Fruit fly (Drosophila melanogaster) whole organism, embryonic: ENCODE measurements around the gene Mob3.

Source experiments
- Atf6 ChIP-seq: fragments of 200-800 bp; sonication (Bioruptor generic); IDR thresholded peaks from 2 replicates; pipeline ENCODE4 v1.3.6; 2022; ENCODE audit warnings: missing biosample characterization, missing genetic modification characterization
- B-H2 ChIP-seq: fragments of 200-800 bp; sonication (Bioruptor generic); optimal IDR thresholded peaks from 2 replicates; lab custom pipeline; 2018; ENCODE audit warnings: missing biosample characterization, mild to moderate bottlenecking, missing genetic modification characterization
- CG10267 ChIP-seq: fragments of 200-800 bp; sonication (Bioruptor generic); optimal IDR thresholded peaks from 2 replicates; lab custom pipeline; 2018; ENCODE audit warnings: missing biosample characterization, mild to moderate bottlenecking, missing genetic modification characterization, moderate library complexity
- CG10565 ChIP-seq: fragments of 200-800 bp; sonication (Bioruptor generic); optimal IDR thresholded peaks from 3 replicates; lab custom pipeline; 2016; ENCODE audit warnings: missing biosample characterization, mild to moderate bottlenecking, missing genetic modification characterization
- CG12299 ChIP-seq: fragments of 200-800 bp; sonication (Bioruptor generic); optimal IDR thresholded peaks from 2 replicates; lab custom pipeline; 2018; ENCODE audit warnings: missing biosample characterization, mild to moderate bottlenecking, missing genetic modification characterization
- CG12744 ChIP-seq: fragments of 200-800 bp; sonication (Bioruptor generic); optimal IDR thresholded peaks from 2 replicates; lab custom pipeline; 2016; ENCODE audit warnings: missing biosample characterization, missing genetic modification characterization
- CG12942 ChIP-seq: fragments of 200-800 bp; sonication (Bioruptor generic); optimal IDR thresholded peaks from 3 replicates; lab custom pipeline; 2016; ENCODE audit warnings: missing biosample characterization, missing genetic modification characterization
- CG13287 ChIP-seq: fragments of 200-800 bp; sonication (Bioruptor generic); IDR thresholded peaks from 2 replicates; pipeline ENCODE4 v1.3.6; 2022; ENCODE audit warnings: missing biosample characterization, missing genetic modification characterization; ENCODE audit not compliant: partially characterized antibody
- CG14667 ChIP-seq: fragments of 200-800 bp; sonication (Bioruptor generic); IDR thresholded peaks from 2 replicates; pipeline ENCODE4 v1.3.6; 2022; ENCODE audit warnings: missing biosample characterization, missing genetic modification characterization
- CG14965 ChIP-seq: fragments of 200-800 bp; sonication (Bioruptor generic); optimal IDR thresholded peaks from 2 replicates; lab custom pipeline; 2016; ENCODE audit warnings: missing biosample characterization, missing genetic modification characterization, borderline replicate concordance
- CG1529 ChIP-seq: fragments of 200-800 bp; sonication (Bioruptor generic); optimal IDR thresholded peaks from 3 replicates; lab custom pipeline; 2018; ENCODE audit warnings: missing biosample characterization, missing genetic modification characterization
- CG15514 ChIP-seq: fragments of 200-800 bp; sonication (Bioruptor generic); optimal IDR thresholded peaks from 3 replicates; lab custom pipeline; 2017; ENCODE audit warnings: missing biosample characterization, missing genetic modification characterization, mild to moderate bottlenecking, moderate library complexity, missing genetic modification reagents
- CG17186 ChIP-seq: fragments of 200-800 bp; sonication (Bioruptor generic); optimal IDR thresholded peaks from 3 replicates; lab custom pipeline; 2017; ENCODE audit warnings: missing biosample characterization, missing genetic modification reagents, missing genetic modification characterization
- CG17612 ChIP-seq: fragments of 200-800 bp; sonication (Bioruptor generic); IDR thresholded peaks from 2 replicates; pipeline ENCODE4 v1.3.6; 2022; ENCODE audit warnings: missing biosample characterization, missing genetic modification characterization
- CG2116 ChIP-seq: fragments of 200-800 bp; sonication (Bioruptor generic); optimal IDR thresholded peaks from 3 replicates; lab custom pipeline; 2018; ENCODE audit warnings: missing biosample characterization, mild to moderate bottlenecking, missing genetic modification characterization
- CG2120 ChIP-seq: fragments of 200-800 bp; sonication (Bioruptor generic); optimal IDR thresholded peaks from 3 replicates; lab custom pipeline; 2016; ENCODE audit warnings: missing biosample characterization, missing genetic modification characterization
- CG32767 ChIP-seq: fragments of 200-800 bp; sonication (Bioruptor generic); IDR thresholded peaks from 2 replicates; pipeline ENCODE4 v1.3.6; 2022; ENCODE audit warnings: missing biosample characterization, missing genetic modification characterization
- CG4424 ChIP-seq: fragments of 200-800 bp; sonication (Bioruptor generic); optimal IDR thresholded peaks from 3 replicates; lab custom pipeline; 2016; ENCODE audit warnings: missing biosample characterization, missing genetic modification characterization
- CG4707 ChIP-seq: fragments of 200-800 bp; sonication (Bioruptor generic); optimal IDR thresholded peaks from 2 replicates; lab custom pipeline; 2018; ENCODE audit warnings: missing biosample characterization, mild to moderate bottlenecking, missing genetic modification characterization, moderate library complexity
- CG7372 ChIP-seq: fragments of 200-800 bp; sonication (Bioruptor generic); IDR thresholded peaks from 2 replicates; pipeline ENCODE4 v1.3.6; 2022; ENCODE audit warnings: missing biosample characterization, missing genetic modification characterization
- CHES-1-like ChIP-seq: fragments of 200-800 bp; sonication (Bioruptor generic); optimal IDR thresholded peaks from 2 replicates; lab custom pipeline; 2016; ENCODE audit warnings: missing biosample characterization, missing genetic modification characterization
- CoRest ChIP-seq: fragments of 200-800 bp; sonication (Bioruptor generic); optimal IDR thresholded peaks from 3 replicates; lab custom pipeline; 2018; ENCODE audit warnings: missing biosample characterization, mild to moderate bottlenecking, missing genetic modification characterization, moderate library complexity
- CrebB ChIP-seq: fragments of 200-800 bp; sonication (Bioruptor generic); optimal IDR thresholded peaks from 3 replicates; lab custom pipeline; 2018; ENCODE audit warnings: missing biosample characterization, mild to moderate bottlenecking, missing genetic modification characterization
- Dek ChIP-seq: fragments of 200-800 bp; sonication (Bioruptor generic); optimal IDR thresholded peaks from 3 replicates; lab custom pipeline; 2019; ENCODE audit warnings: missing biosample characterization, mild to moderate bottlenecking, missing genetic modification characterization, moderate library complexity
- ERR ChIP-seq: fragments of 200-800 bp; sonication (Bioruptor generic); optimal IDR thresholded peaks from 2 replicates; lab custom pipeline; 2016; ENCODE audit warnings: missing biosample characterization, missing genetic modification characterization
- Jarid2 ChIP-seq: fragments of 200-800 bp; sonication (Bioruptor generic); optimal IDR thresholded peaks from 3 replicates; lab custom pipeline; 2017; ENCODE audit warnings: mild to moderate bottlenecking, missing biosample characterization, missing genetic modification reagents, missing genetic modification characterization
- MTF-1 ChIP-seq: fragments of 200-800 bp; sonication (Bioruptor generic); optimal IDR thresholded peaks from 2 replicates; lab custom pipeline; 2018; ENCODE audit warnings: missing biosample characterization, mild to moderate bottlenecking, missing genetic modification characterization, borderline replicate concordance
- Spps ChIP-seq: fragments of 200-800 bp; sonication (Bioruptor generic); optimal IDR thresholded peaks from 2 replicates; lab custom pipeline; 2018; ENCODE audit warnings: missing biosample characterization, mild to moderate bottlenecking, missing genetic modification characterization
- TFAM ChIP-seq: fragments of 200-800 bp; sonication (Bioruptor generic); optimal IDR thresholded peaks from 2 replicates; lab custom pipeline; 2017; ENCODE audit warnings: missing biosample characterization, missing genetic modification characterization, inconsistent platforms
- ab ChIP-seq: fragments of 200-800 bp; sonication (Bioruptor generic); optimal IDR thresholded peaks from 2 replicates; lab custom pipeline; 2016; ENCODE audit warnings: missing biosample characterization, missing genetic modification characterization
- bbx ChIP-seq: fragments of 200-800 bp; sonication (Bioruptor generic); IDR thresholded peaks from 2 replicates; pipeline ENCODE4 v1.3.6; 2022; ENCODE audit warnings: missing biosample characterization, missing genetic modification characterization; ENCODE audit not compliant: partially characterized antibody
- bowl ChIP-seq: fragments of 200-800 bp; sonication (Bioruptor generic); IDR thresholded peaks from 2 replicates; pipeline ENCODE4 v1.3.6; 2022; ENCODE audit warnings: missing biosample characterization, missing genetic modification characterization
- cato ChIP-seq: fragments of 200-800 bp; sonication (Bioruptor generic); optimal IDR thresholded peaks from 2 replicates; lab custom pipeline; 2016; ENCODE audit warnings: missing biosample characterization, missing genetic modification characterization, borderline replicate concordance
- chif ChIP-seq, 2 experiments: fragments of 200-800 bp; sonication (Bioruptor generic); optimal IDR thresholded peaks; 3 replicates each; lab custom pipeline; 2016; ENCODE audit warnings: missing biosample characterization in 2 of 2, missing genetic modification characterization in 2 of 2
- cwo ChIP-seq: fragments of 200-800 bp; sonication (Bioruptor generic); optimal IDR thresholded peaks from 3 replicates; lab custom pipeline; 2017; ENCODE audit warnings: missing biosample characterization, missing genetic modification characterization, mild to moderate bottlenecking, moderate library complexity, missing genetic modification reagents
- danr ChIP-seq: fragments of 200-800 bp; sonication (Bioruptor generic); IDR thresholded peaks from 2 replicates; pipeline ENCODE4 v1.3.6; 2022; ENCODE audit warnings: missing biosample characterization, missing genetic modification characterization
- emc ChIP-seq: fragments of 200-800 bp; sonication (Bioruptor generic); optimal IDR thresholded peaks from 2 replicates; lab custom pipeline; 2016; ENCODE audit warnings: missing biosample characterization, missing genetic modification characterization
- ewg ChIP-seq: fragments of 200-800 bp; sonication (Bioruptor generic); optimal IDR thresholded peaks from 3 replicates; lab custom pipeline; 2017; ENCODE audit warnings: mild to moderate bottlenecking, missing biosample characterization, missing genetic modification reagents, missing genetic modification characterization
- fu2 ChIP-seq: fragments of 200-800 bp; sonication (Bioruptor generic); optimal IDR thresholded peaks from 2 replicates; lab custom pipeline; 2016; ENCODE audit warnings: missing biosample characterization, missing genetic modification characterization
- gcm ChIP-seq: fragments of 200-800 bp; sonication (Bioruptor generic); optimal IDR thresholded peaks from 2 replicates; lab custom pipeline; 2019; ENCODE audit warnings: missing biosample characterization, mild to moderate bottlenecking, missing genetic modification characterization, moderate library complexity
- ham ChIP-seq: fragments of 200-800 bp; sonication (Bioruptor generic); IDR thresholded peaks from 2 replicates; pipeline ENCODE4 v1.3.6; 2022; ENCODE audit warnings: missing biosample characterization, missing genetic modification characterization
- hkb ChIP-seq, 2 experiments: fragments of 200-800 bp in 1 of 2; fragments of >200 bp in 1 of 2; sonication (Bioruptor generic) in 1 of 2; IDR thresholded peaks in 1 of 2; optimal IDR thresholded peaks in 1 of 2; 2 replicates each; pipeline versions ENCODE4 v1.3.6 to Lab custom; 2017 to 2022; ENCODE audit warnings: missing biosample characterization in 1 of 2, missing genetic modification characterization in 1 of 2
- nmo ChIP-seq: fragments of 200-800 bp; sonication (Bioruptor generic); optimal IDR thresholded peaks from 2 replicates; lab custom pipeline; 2018; ENCODE audit warnings: missing biosample characterization, mild to moderate bottlenecking, missing genetic modification characterization, moderate library complexity
- nom ChIP-seq: fragments of 200-800 bp; sonication (Bioruptor generic); optimal IDR thresholded peaks from 2 replicates; lab custom pipeline; 2017; ENCODE audit warnings: missing biosample characterization, missing genetic modification characterization, mild to moderate bottlenecking, moderate library complexity, missing genetic modification reagents
- onecut ChIP-seq: fragments of 200-800 bp; sonication (Bioruptor generic); IDR thresholded peaks from 2 replicates; pipeline ENCODE4 v1.3.6; 2022; ENCODE audit warnings: missing biosample characterization, missing genetic modification characterization
- pum ChIP-seq: fragments of 200-800 bp; sonication (Bioruptor generic); optimal IDR thresholded peaks from 2 replicates; lab custom pipeline; 2016; ENCODE audit warnings: missing biosample characterization, missing genetic modification characterization
- seq ChIP-seq: fragments of 200-800 bp; sonication (Bioruptor generic); IDR thresholded peaks from 2 replicates; pipeline ENCODE4 v1.3.6; 2022; ENCODE audit warnings: missing biosample characterization, missing genetic modification characterization
- slbo ChIP-seq: fragments of 200-800 bp; sonication (Bioruptor generic); IDR thresholded peaks from 2 replicates; pipeline ENCODE4 v1.3.6; 2022; ENCODE audit warnings: missing biosample characterization, missing genetic modification characterization
- wek ChIP-seq: fragments of 200-800 bp; sonication (Bioruptor generic); optimal IDR thresholded peaks from 3 replicates; lab custom pipeline; 2018; ENCODE audit warnings: missing biosample characterization, mild to moderate bottlenecking, missing genetic modification characterization, moderate library complexity

Gene Mob3

DNA sequence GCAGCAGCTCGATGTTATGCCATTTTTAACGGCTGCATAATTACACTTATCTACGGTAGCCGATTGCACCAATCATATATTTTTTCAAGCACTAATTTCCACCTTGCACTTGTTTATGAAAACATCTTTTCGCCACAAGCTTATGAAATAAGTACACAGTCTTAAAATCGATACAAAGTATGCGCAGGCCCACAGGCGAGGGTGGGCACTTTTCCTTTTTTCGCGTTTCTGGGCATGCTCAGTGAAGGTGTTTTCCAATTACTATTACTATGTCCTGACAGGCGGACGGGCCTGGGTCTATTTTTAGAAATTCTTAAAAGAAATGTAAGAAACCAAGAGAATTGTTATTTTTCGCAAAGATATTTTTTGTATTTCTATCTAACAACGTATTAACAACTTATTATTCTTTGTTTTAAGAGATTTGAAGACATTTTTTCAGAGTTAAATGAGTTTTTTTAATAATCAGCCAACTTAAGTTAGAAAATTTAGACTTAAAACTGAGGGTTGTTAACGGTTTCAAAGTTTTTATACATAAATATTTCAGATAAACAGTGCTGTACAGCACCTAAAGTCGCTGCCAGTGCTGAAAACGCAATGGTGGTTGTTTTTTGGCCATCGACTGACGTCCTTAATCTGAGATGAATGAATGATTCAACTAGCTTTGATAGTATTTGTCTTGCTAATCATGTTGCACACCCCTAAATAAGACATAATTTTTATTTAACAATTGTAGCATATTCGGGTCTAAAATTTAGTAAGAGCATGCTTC is 45.7 kb downstream of the Mob3 start, which contains the start of gene Cdk5alpha (continued):
- TF ChIP-seq cato (GFP tag; lab: Kevin White, UChicago), result no peak
- TF ChIP-seq Dek (tag; lab: Kevin White, UChicago), result no peak
- TF ChIP-seq CG1529 (GFP tag; lab: Kevin White, UChicago), result no peak
- TF ChIP-seq hkb (optimal IDR thresholded peaks at IDR 0.05; lab: Kevin White, UChicago), result no peak
- TF ChIP-seq hkb (GFP tag; IDR thresholded peaks at IDR 0.05; lab: Robert Waterston, UW), result no peak
- TF ChIP-seq emc (GFP tag; lab: Kevin White, UChicago), result no peak
- TF ChIP-seq CrebB, result no peak
- TF ChIP-seq cwo, result no peak
- no peak for TF ChIP-seq Atf6 (GFP tag; lab: Robert Waterston, UW)
- peak; percentile 85 for TF ChIP-seq seq (GFP tag; lab: Robert Waterston, UW)
- TF ChIP-seq CG12299, result no peak
- no peak for TF ChIP-seq ham (GFP tag; lab: Robert Waterston, UW)
- no peak for TF ChIP-seq CG4707
- TF ChIP-seq Spps (tag; lab: Kevin White, UChicago), result no peak
- no peak for TF ChIP-seq CoRest
- no peak for TF ChIP-seq CG17612 (GFP tag; lab: Robert Waterston, UW)
- TF ChIP-seq CG32767 (GFP tag; lab: Robert Waterston, UW), result no peak
- TF ChIP-seq CG13287, result peak; percentile 22; the same call in 1 of the 2 replicates
- TF ChIP-seq CHES-1-like (GFP tag; lab: Kevin White, UChicago), result peak; percentile 21
- TF ChIP-seq CG12942 (GFP tag; lab: Kevin White, UChicago), result no peak
- no peak for TF ChIP-seq CG10565 (GFP tag; lab: Kevin White, UChicago)
- peak; percentile 92 for TF ChIP-seq CG10267 (tag; lab: Kevin White, UChicago)
- TF ChIP-seq gcm (GFP tag; lab: Kevin White, UChicago), result no peak
- TF ChIP-seq CG14965 (GFP tag; lab: Kevin White, UChicago), result no peak
- no peak for TF ChIP-seq fu2
- TF ChIP-seq ewg, result peak; percentile 95
- TF ChIP-seq CG2120 (GFP tag; lab: Kevin White, UChicago), result no peak
- no peak for TF ChIP-seq B-H2 (GFP tag; lab: Kevin White, UChicago)
- TF ChIP-seq CG2116 (GFP tag; lab: Kevin White, UChicago), result peak; percentile 18
- TF ChIP-seq bbx (GFP tag; lab: Robert Waterston, UW), result peak; percentile 29
- TF ChIP-seq CG7372, result no peak
- TF ChIP-seq CG12744 (GFP tag; lab: Kevin White, UChicago), result no peak
- TF ChIP-seq nmo, result no peak
- no peak for TF ChIP-seq Jarid2 (GFP tag; lab: Kevin White, UChicago)
- no peak for TF ChIP-seq nom (GFP tag; lab: Kevin White, UChicago)
- no peak for TF ChIP-seq CG14667
- no peak for TF ChIP-seq CG17186 (GFP tag; lab: Kevin White, UChicago)
- no peak for TF ChIP-seq slbo (GFP tag; lab: Robert Waterston, UW)
- TF ChIP-seq CG15514 (GFP tag; lab: Kevin White, UChicago), result peak; percentile 8
- TF ChIP-seq danr (GFP tag; lab: Robert Waterston, UW), result no peak
- TF ChIP-seq pum (GFP tag; lab: Kevin White, UChicago), result no peak
- TF ChIP-seq ERR (GFP tag; lab: Kevin White, UChicago), result no peak
- no peak for TF ChIP-seq TFAM
- TF ChIP-seq ab (GFP tag; lab: Kevin White, UChicago), result no peak
- peak; percentile 92 for TF ChIP-seq onecut (GFP tag; lab: Robert Waterston, UW)
- no peak for TF ChIP-seq chif (GFP tag; optimal IDR thresholded peaks at IDR 0.05; lab: Kevin White, UChicago)
- TF ChIP-seq CG4424, result no peak
- TF ChIP-seq MTF-1 (GFP tag; lab: Kevin White, UChicago), result no peak
- TF ChIP-seq wek, result no peak
- TF ChIP-seq bowl (GFP tag; lab: Robert Waterston, UW), result no peak
